Fruit fly (Drosophila melanogaster) whole organism, embryonic: ENCODE data around the gene CG15865.

Experiments used
- Ada2b ChIP-seq: fragments of 200-800 bp; sonication (Bioruptor generic); IDR thresholded peaks from 2 replicates; pipeline ENCODE4 v1.3.6; 2022; ENCODE audit warnings: missing biosample characterization, missing genetic modification characterization
- BEAF-32 ChIP-seq: fragments of 200-800 bp; sonication (Bioruptor generic); optimal IDR thresholded peaks from 3 replicates; lab custom pipeline; 2017; ENCODE audit warnings: missing biosample characterization, missing genetic modification characterization, mild to moderate bottlenecking, moderate library complexity, missing genetic modification reagents
- CG10321 ChIP-seq: fragments of 200-800 bp; sonication (Bioruptor generic); IDR thresholded peaks from 2 replicates; pipeline ENCODE4 v1.3.6; 2022; ENCODE audit warnings: missing biosample characterization, missing genetic modification characterization
- CG11085 ChIP-seq: fragments of 200-800 bp; sonication (Bioruptor generic); IDR thresholded peaks from 2 replicates; pipeline ENCODE4 v1.3.6; 2022; ENCODE audit warnings: missing biosample characterization, missing genetic modification characterization
- CG14014 ChIP-seq: fragments of 200-800 bp; sonication (Bioruptor generic); IDR thresholded peaks from 2 replicates; pipeline ENCODE4 v1.3.6; 2022; ENCODE audit warnings: missing biosample characterization, missing genetic modification characterization
- CG14441 ChIP-seq: fragments of 200-800 bp; sonication (Bioruptor generic); IDR thresholded peaks from 2 replicates; pipeline ENCODE4 v1.3.6; 2022; ENCODE audit warnings: missing biosample characterization, missing genetic modification characterization
- CG17361 ChIP-seq: fragments of 200-800 bp; sonication (Bioruptor generic); IDR thresholded peaks from 3 replicates; pipeline ENCODE4 v1.3.6; 2022; ENCODE audit warnings: missing biosample characterization, missing genetic modification characterization
- CG17829 ChIP-seq: fragments of 200-800 bp; optimal IDR thresholded peaks from 2 replicates; lab custom pipeline; 2019; ENCODE audit warnings: missing biosample characterization, mild to moderate bottlenecking, missing genetic modification characterization, moderate library complexity
- CG17912 ChIP-seq: fragments of 200-800 bp; sonication (Bioruptor generic); optimal IDR thresholded peaks from 2 replicates; lab custom pipeline; 2018; ENCODE audit warnings: missing biosample characterization, mild to moderate bottlenecking, missing genetic modification characterization
- CG2120 ChIP-seq: fragments of 200-800 bp; sonication (Bioruptor generic); optimal IDR thresholded peaks from 3 replicates; lab custom pipeline; 2016; ENCODE audit warnings: missing biosample characterization, missing genetic modification characterization
- CG2199 ChIP-seq: fragments of 200-800 bp; sonication (Bioruptor generic); IDR thresholded peaks from 3 replicates; pipeline ENCODE4 v1.3.6; 2022; ENCODE audit warnings: missing biosample characterization, missing genetic modification characterization
- CG2202 ChIP-seq: fragments of 200-800 bp; sonication (Bioruptor generic); optimal IDR thresholded peaks from 2 replicates; lab custom pipeline; 2018; ENCODE audit warnings: missing biosample characterization, mild to moderate bottlenecking, missing genetic modification characterization
- CG2712 ChIP-seq: fragments of 200-800 bp; optimal IDR thresholded peaks from 3 replicates; lab custom pipeline; 2019; ENCODE audit warnings: missing biosample characterization, mild to moderate bottlenecking, missing genetic modification characterization, moderate library complexity
- CG30020 ChIP-seq: fragments of 200-800 bp; optimal IDR thresholded peaks from 2 replicates; lab custom pipeline; 2019; ENCODE audit warnings: missing biosample characterization, mild to moderate bottlenecking, missing genetic modification characterization, moderate library complexity
- CG31224 ChIP-seq: fragments of 200-800 bp; sonication (Bioruptor generic); IDR thresholded peaks from 2 replicates; pipeline ENCODE4 v1.3.6; 2022; ENCODE audit warnings: missing biosample characterization, missing genetic modification characterization
- CG4282 ChIP-seq: fragments of 200-800 bp; sonication (Bioruptor generic); optimal IDR thresholded peaks from 2 replicates; lab custom pipeline; 2016; ENCODE audit warnings: missing biosample characterization, missing genetic modification characterization
- CG43689 ChIP-seq: fragments of 200-800 bp; sonication (Bioruptor generic); IDR thresholded peaks from 2 replicates; pipeline ENCODE4 v1.3.6; 2022; ENCODE audit warnings: missing biosample characterization, missing genetic modification characterization
- CG6175 ChIP-seq: fragments of 200-800 bp; sonication (Bioruptor generic); IDR thresholded peaks from 3 replicates; pipeline ENCODE4 v1.3.6; 2022; ENCODE audit warnings: missing biosample characterization, missing genetic modification characterization
- CG6272 ChIP-seq: fragments of 200-800 bp; sonication (Bioruptor generic); IDR thresholded peaks from 2 replicates; pipeline ENCODE4 v1.3.6; 2022; ENCODE audit warnings: missing biosample characterization, missing genetic modification characterization
- CG6683 ChIP-seq: fragments of 200-800 bp; sonication (Bioruptor generic); optimal IDR thresholded peaks from 2 replicates; lab custom pipeline; 2017; ENCODE audit warnings: missing biosample characterization, mild to moderate bottlenecking, missing genetic modification characterization, missing genetic modification reagents
- CG8290 ChIP-seq, 3 experiments: fragments of 200-800 bp; sonication (Bioruptor generic); optimal IDR thresholded peaks; 2 replicates each; lab custom pipeline; 2016 to 2019; ENCODE audit warnings: missing biosample characterization in 3 of 3, missing genetic modification characterization in 3 of 3, mild to moderate bottlenecking in 2 of 3, moderate library complexity in 1 of 3
- CG8924 ChIP-seq: fragments of 200-800 bp; optimal IDR thresholded peaks from 3 replicates; lab custom pipeline; 2019; ENCODE audit warnings: missing biosample characterization, mild to moderate bottlenecking, missing genetic modification characterization, moderate library complexity
- CG8944 ChIP-seq: fragments of 200-800 bp; sonication (Bioruptor generic); optimal IDR thresholded peaks from 3 replicates; lab custom pipeline; 2016; ENCODE audit warnings: missing biosample characterization, missing genetic modification characterization
- Chrac-16 ChIP-seq: fragments of 200-800 bp; sonication (Bioruptor generic); optimal IDR thresholded peaks from 3 replicates; lab custom pipeline; 2016; ENCODE audit warnings: missing biosample characterization, missing genetic modification characterization
- HLH54F ChIP-seq: fragments of 200-800 bp; sonication (Bioruptor generic); optimal IDR thresholded peaks from 3 replicates; lab custom pipeline; 2016; ENCODE audit warnings: missing biosample characterization, missing genetic modification characterization
- NK7.1 ChIP-seq: fragments of 200-800 bp; sonication (Bioruptor generic); optimal IDR thresholded peaks from 3 replicates; lab custom pipeline; 2016; ENCODE audit warnings: missing biosample characterization, missing genetic modification characterization
- Nf-YA ChIP-seq: fragments of 200-800 bp; sonication (Bioruptor generic); IDR thresholded peaks from 2 replicates; pipeline ENCODE4 v1.3.6; 2022; ENCODE audit warnings: missing biosample characterization, missing genetic modification characterization
- Opbp ChIP-seq: fragments of 200-800 bp; sonication (Bioruptor generic); IDR thresholded peaks from 3 replicates; pipeline ENCODE4 v1.3.6; 2022; ENCODE audit warnings: missing biosample characterization, missing genetic modification characterization; ENCODE audit not compliant: partially characterized antibody
- Poxn ChIP-seq: fragments of 200-800 bp; sonication (Bioruptor generic); IDR thresholded peaks from 2 replicates; pipeline ENCODE4 v1.3.6; 2022; ENCODE audit warnings: missing biosample characterization, missing genetic modification characterization
- Rx ChIP-seq: fragments of 200-800 bp; sonication (Bioruptor generic); IDR thresholded peaks from 2 replicates; pipeline ENCODE4 v1.3.6; 2022; ENCODE audit warnings: missing biosample characterization, missing genetic modification characterization
- Usf ChIP-seq: fragments of 200-800 bp; sonication (Bioruptor generic); optimal IDR thresholded peaks from 2 replicates; lab custom pipeline; 2017; ENCODE audit warnings: missing genotype, missing biosample characterization, missing genetic modification characterization
- YL-1 ChIP-seq: fragments of 200-800 bp; sonication (Bioruptor generic); optimal IDR thresholded peaks from 3 replicates; lab custom pipeline; 2017; ENCODE audit warnings: missing biosample characterization, mild to moderate bottlenecking, missing genetic modification characterization
- btn ChIP-seq: fragments of 200-800 bp; sonication (Bioruptor generic); optimal IDR thresholded peaks from 2 replicates; lab custom pipeline; 2016; ENCODE audit warnings: missing biosample characterization, missing genetic modification characterization
- crc ChIP-seq: fragments of 200-800 bp; sonication (Bioruptor generic); optimal IDR thresholded peaks from 2 replicates; lab custom pipeline; 2016; ENCODE audit warnings: missing biosample characterization, missing genetic modification characterization
- dan ChIP-seq: fragments of 200-800 bp; sonication (Bioruptor generic); IDR thresholded peaks from 2 replicates; pipeline ENCODE4 v1.3.6; 2022; ENCODE audit warnings: missing biosample characterization, missing genetic modification characterization
- fru ChIP-seq: fragments of >200 bp; optimal IDR thresholded peaks from 2 replicates; lab custom pipeline; 2017
- gfzf ChIP-seq: fragments of 200-800 bp; sonication (Bioruptor generic); optimal IDR thresholded peaks from 2 replicates; lab custom pipeline; 2016; ENCODE audit warnings: missing biosample characterization, mild to moderate bottlenecking, missing genetic modification characterization, moderate library complexity
- gro ChIP-seq: fragments of 200-800 bp; sonication (Bioruptor generic); optimal IDR thresholded peaks from 2 replicates; lab custom pipeline; 2016; ENCODE audit warnings: missing biosample characterization, missing genetic modification characterization
- gsb ChIP-seq: fragments of 200-800 bp; sonication (Bioruptor generic); IDR thresholded peaks from 2 replicates; pipeline ENCODE4 v1.3.6; 2022; ENCODE audit warnings: missing biosample characterization, missing genetic modification characterization
- gt ChIP-seq: fragments of 200-800 bp; sonication (Bioruptor generic); IDR thresholded peaks from 2 replicates; pipeline ENCODE4 v1.3.6; 2022; ENCODE audit warnings: missing biosample characterization, missing genetic modification characterization
- maf-S ChIP-seq: fragments of 200-800 bp; sonication (Bioruptor generic); optimal IDR thresholded peaks from 2 replicates; lab custom pipeline; 2016; ENCODE audit warnings: missing biosample characterization, missing genetic modification characterization
- org-1 ChIP-seq: fragments of 200-800 bp; sonication (Bioruptor generic); optimal IDR thresholded peaks from 2 replicates; lab custom pipeline; 2017; ENCODE audit warnings: missing biosample characterization, missing genetic modification characterization
- pb ChIP-seq: fragments of 200-800 bp; sonication (Bioruptor generic); optimal IDR thresholded peaks from 3 replicates; lab custom pipeline; 2016; ENCODE audit warnings: missing biosample characterization, missing genetic modification characterization
- pros ChIP-seq: fragments of 200-800 bp; sonication (Bioruptor generic); optimal IDR thresholded peaks from 3 replicates; lab custom pipeline; 2019; ENCODE audit warnings: missing biosample characterization, mild to moderate bottlenecking, missing genetic modification characterization, moderate library complexity
- pzg ChIP-seq: fragments of 200-800 bp; sonication (Bioruptor generic); optimal IDR thresholded peaks from 3 replicates; lab custom pipeline; 2018; ENCODE audit warnings: missing biosample characterization, mild to moderate bottlenecking, missing genetic modification characterization, moderate library complexity
- seq ChIP-seq: fragments of 200-800 bp; sonication (Bioruptor generic); IDR thresholded peaks from 2 replicates; pipeline ENCODE4 v1.3.6; 2022; ENCODE audit warnings: missing biosample characterization, missing genetic modification characterization
- slou ChIP-seq: fragments of 200-800 bp; sonication (Bioruptor generic); optimal IDR thresholded peaks from 3 replicates; lab custom pipeline; 2016; ENCODE audit warnings: missing biosample characterization, missing genetic modification characterization
- ttk ChIP-seq: fragments of 200-800 bp; sonication (Bioruptor generic); IDR thresholded peaks from 2 replicates; pipeline ENCODE4 v2.1.2; 2022; ENCODE audit warnings: missing biosample characterization, missing genetic modification characterization
- vfl ChIP-seq: fragments of 200-800 bp; sonication (Bioruptor generic); optimal IDR thresholded peaks from 2 replicates; lab custom pipeline; 2016; ENCODE audit warnings: missing biosample characterization, missing genetic modification characterization

CG15865 gene

DNA sequence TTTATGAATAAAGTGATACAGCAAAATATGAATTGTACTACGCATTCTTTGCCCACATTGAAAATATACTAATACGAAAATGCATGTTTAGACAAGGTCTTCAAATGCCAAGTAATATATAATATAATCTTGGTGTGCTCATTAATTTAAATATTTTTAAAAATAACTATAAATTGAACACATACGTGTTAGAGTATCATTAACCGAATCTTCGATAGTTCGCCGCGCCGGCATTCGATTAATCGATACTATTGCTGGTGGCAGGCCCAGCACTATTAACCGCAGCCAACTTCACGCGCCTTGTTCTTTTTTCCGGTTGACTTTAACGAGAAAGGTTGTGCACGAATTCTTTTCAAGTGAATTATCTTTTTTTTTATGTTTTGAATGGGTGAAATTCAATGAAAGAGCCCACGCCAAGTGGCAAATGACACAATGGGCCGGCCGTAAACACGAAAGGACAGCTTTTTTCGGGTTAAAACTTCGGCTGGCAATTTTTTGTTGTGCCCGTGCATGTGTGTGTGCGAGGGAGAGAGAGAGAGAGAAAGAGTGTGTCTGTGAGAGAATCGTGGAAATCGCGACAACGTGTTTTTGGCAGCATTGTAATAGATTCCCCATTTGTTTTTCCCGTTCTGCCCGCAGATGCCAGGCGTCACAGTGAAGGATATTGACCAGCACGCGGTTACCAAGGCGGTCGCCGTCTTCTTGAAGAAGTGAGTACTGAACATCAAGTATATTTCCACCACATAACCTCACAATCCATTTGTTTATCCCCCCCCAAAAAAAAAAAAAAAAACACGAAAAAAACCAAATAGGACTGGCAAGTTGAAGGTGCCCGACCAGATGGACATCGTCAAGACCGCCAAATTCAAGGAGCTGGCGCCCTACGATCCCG is 26.4 kb downstream of the CG15865 start, which contains the start of gene RpS19a (continued):
- TF ChIP-seq YL-1 (GFP tag; lab: Kevin White, UChicago) (peak; percentile 94), org-1 (GFP tag; lab: Kevin White, UChicago) (peak; percentile 73), CG8944 (GFP tag; lab: Kevin White, UChicago) (no peak), CG31224 (GFP tag; lab: Robert Waterston, UW) (peak; percentile 46), BEAF-32 (peak; percentile 82), slou (GFP tag; lab: Kevin White, UChicago) (peak; percentile 39), CG6272 (peak; percentile 47), pzg (GFP tag; lab: Kevin White, UChicago) (no peak), CG17912 (GFP tag; lab: Kevin White, UChicago) (peak; percentile 94), crc (GFP tag; lab: Kevin White, UChicago) (peak; percentile 39), CG14014 (GFP tag; lab: Robert Waterston, UW) (peak; percentile 72), gsb (GFP tag; lab: Robert Waterston, UW) (0 out of 2 replicates have a peak, but pooled peaks have one; percentile 48), gro (GFP tag; lab: Kevin White, UChicago) (peak; percentile 53), Chrac-16 (GFP tag; lab: Kevin White, UChicago) (no peak), CG6683 (GFP tag; lab: Kevin White, UChicago) (peak; percentile 56), CG4282 (GFP tag; lab: Kevin White, UChicago) (no peak), maf-S (GFP tag; lab: Kevin White, UChicago) (no peak), CG2120 (no peak), pros (GFP tag; lab: Kevin White, UChicago) (peak; percentile 40), CG2712 (peak; percentile 39), HLH54F (peak; percentile 16), gfzf (GFP tag; lab: Kevin White, UChicago) (no peak), btn (GFP tag; lab: Kevin White, UChicago) (peak; percentile 43), ttk (peak; percentile 62), CG6175 (GFP tag; lab: Robert Waterston, UW) (peak; percentile 73), vfl (peak; percentile 32), CG17361 (peak; percentile 84), pb (GFP tag; lab: Kevin White, UChicago) (peak; percentile 80), CG43689 (GFP tag; lab: Robert Waterston, UW) (peak; percentile 68; the same call in 1 of the 2 replicates), seq (GFP tag; lab: Robert Waterston, UW) (peak; percentile 53; the same call in 1 of the 2 replicates), CG8924 (tag; lab: Kevin White, UChicago) (peak; percentile 51), NK7.1 (GFP tag; lab: Kevin White, UChicago) (peak; percentile 48), Poxn (GFP tag; lab: Robert Waterston, UW) (peak; percentile 15; the same call in 1 of the 2 replicates), gt (0 out of 2 replicates have a peak, but pooled peaks have one; percentile 18), CG2202 (tag; lab: Kevin White, UChicago) (peak; percentile 45), CG17829 (peak; percentile 45), dan (no peak), Ada2b (GFP tag; lab: Robert Waterston, UW) (peak; percentile 34; the same call in 1 of the 2 replicates), Opbp (GFP tag; lab: Robert Waterston, UW) (peak; percentile 99), fru (no peak), CG11085 (GFP tag; lab: Robert Waterston, UW) (peak; percentile 76), CG10321 (GFP tag; lab: Robert Waterston, UW) (peak; percentile 48; the same call in 1 of the 2 replicates), Usf (GFP tag; lab: Kevin White, UChicago) (peak; percentile 48), CG30020 (tag; lab: Kevin White, UChicago) (peak; percentile 44), Rx (GFP tag; lab: Robert Waterston, UW) (peak; percentile 82), CG14441 (GFP tag; lab: Robert Waterston, UW) (peak; percentile 39; the same call in 1 of the 2 replicates), Nf-YA (GFP tag; lab: Robert Waterston, UW) (peak; percentile 72), CG2199 (peak; percentile 74; the same call in 1 of the 3 replicates), CG8290 (GFP tag; optimal IDR thresholded peaks at IDR 0.05; lab: Kevin White, UChicago) (peak; percentile 15), CG8290 (tag; optimal IDR thresholded peaks at IDR 0.05; lab: Kevin White, UChicago) (peak; percentile 78 to 79)
